Fruit fly (Drosophila melanogaster): ENCODE data around the gene Cht5.

- TF ChIP-seq insv (optimal IDR thresholded peaks at IDR 0.05) = no peak
- no peak for TF ChIP-seq psq (optimal IDR thresholded peaks at IDR 0.05)
- TF ChIP-seq Myc (optimal IDR thresholded peaks at IDR 0.05) = no peak
- no peak for TF ChIP-seq ttk (optimal IDR thresholded peaks at IDR 0.05)
- no peak for TF ChIP-seq Sin3A (optimal IDR thresholded peaks at IDR 0.05)
Observed at dm6 chr3R:13779241-13779683, 11.9 kb downstream of the Cht5 start, which contains the start of the genes CG42375 and CG9288.

Measured in Kc167 (cell line).